Worm (Caenorhabditis elegans) whole organism, late embryonic: ENCODE measurements around the gene nhr-270.

Experiments
- C08G9.2 ChIP-seq: sonication (generic microtip); optimal IDR thresholded peaks from 2 replicates; lab custom pipeline; 2016; ENCODE audit warnings: mild to moderate bottlenecking, missing genetic modification characterization, moderate library complexity, missing compliant biosample characterization
- che-1 ChIP-seq: sonication (generic microtip); optimal IDR thresholded peaks from 2 replicates; lab custom pipeline; 2016; ENCODE audit warnings: mild to moderate bottlenecking, missing genetic modification characterization, missing compliant biosample characterization
- dmd-4 ChIP-seq: sonication (generic microtip); optimal IDR thresholded peaks from 2 replicates; lab custom pipeline; 2016; ENCODE audit warnings: borderline replicate concordance, missing genetic modification characterization, missing compliant biosample characterization
- hlh-13 ChIP-seq: fragments of 200-800 bp; sonication (Bioruptor generic); optimal IDR thresholded peaks from 2 replicates; lab custom pipeline; 2018; ENCODE audit warnings: mild to moderate bottlenecking, missing genetic modification characterization, missing compliant biosample characterization
- hlh-6 ChIP-seq: sonication (generic microtip); optimal IDR thresholded peaks from 2 replicates; lab custom pipeline; 2016; ENCODE audit warnings: missing genotype, missing genetic modification characterization, missing compliant biosample characterization
- lim-6 ChIP-seq: sonication (generic microtip); optimal IDR thresholded peaks from 2 replicates; lab custom pipeline; 2016; ENCODE audit warnings: missing genetic modification characterization, missing compliant biosample characterization
- odd-2 ChIP-seq: sonication (generic microtip); optimal IDR thresholded peaks from 2 replicates; lab custom pipeline; 2017; ENCODE audit warnings: antibody characterized with exemption, mild to moderate bottlenecking, missing genetic modification characterization, missing compliant biosample characterization
- pag-3 ChIP-seq: sonication (generic microtip); optimal IDR thresholded peaks from 2 replicates; lab custom pipeline; 2016; ENCODE audit warnings: missing compliant biosample characterization, missing genetic modification characterization, borderline replicate concordance
- pha-2 ChIP-seq: sonication (generic microtip); optimal IDR thresholded peaks from 2 replicates; lab custom pipeline; 2017; ENCODE audit warnings: mild to moderate bottlenecking, missing genetic modification characterization, missing compliant biosample characterization
- pros-1 ChIP-seq: fragments of 150-350 bp; optimal IDR thresholded peaks from 2 replicates; lab custom pipeline; 2014; ENCODE audit warnings: missing biosample characterization, missing genetic modification reagents, missing genetic modification characterization
- unc-55 ChIP-seq: sonication (generic microtip); optimal IDR thresholded peaks from 2 replicates; lab custom pipeline; 2017; ENCODE audit warnings: missing biosample characterization, missing genetic modification reagents, missing genetic modification characterization

ce11 chrV:817182-817581 lies 12.6 kb upstream of the nhr-270 start, which contains the start of gene R13D11.1:
- TF ChIP-seq C08G9.2 (tag; lab: Kevin White, UChicago), result no peak
- no peak for TF ChIP-seq pag-3
- TF ChIP-seq hlh-13 (GFP tag; lab: Kevin White, UChicago), result no peak
- no peak for TF ChIP-seq che-1
- TF ChIP-seq unc-55 (GFP tag; lab: Kevin White, UChicago), result no peak
- TF ChIP-seq dmd-4, result no peak
- TF ChIP-seq pha-2 (tag; lab: Kevin White, UChicago), result no peak
- no peak for TF ChIP-seq pros-1 (tag; lab: Kevin White, UChicago)
- no peak for TF ChIP-seq hlh-6
- no peak for TF ChIP-seq lim-6 (tag; lab: Kevin White, UChicago)
- no peak for TF ChIP-seq odd-2 (tag; lab: Kevin White, UChicago)
